Fruit fly (Drosophila melanogaster): ENCODE results near the gene PolI.

PolI gene

dm6 chr3R:8212594-8212993 is 20.7 kb upstream of the PolI start (continued):
- TF ChIP-seq CG12769 (tag; optimal IDR thresholded peaks at IDR 0.05) (peak; percentile 26), CG12659 (GFP tag; optimal IDR thresholded peaks at IDR 0.05) (peak; percentile 19), en (GFP tag; optimal IDR thresholded peaks at IDR 0.05) (no peak), gsb-n (tag; optimal IDR thresholded peaks at IDR 0.05) (peak; percentile 74), CG14667 (GFP tag; IDR thresholded peaks at IDR 0.05) (peak; percentile 54; the same call in 1 of the 2 replicates), CG31224 (GFP tag; IDR thresholded peaks at IDR 0.05) (no peak), dan (GFP tag; IDR thresholded peaks at IDR 0.05) (peak; percentile 49; the same call in 1 of the 2 replicates), CTCF (GFP tag; optimal IDR thresholded peaks at IDR 0.05) (no peak), sug (tag; optimal IDR thresholded peaks at IDR 0.05) (no peak), CG2875 (GFP tag; optimal IDR thresholded peaks at IDR 0.05) (peak; percentile 62), row (GFP tag; IDR thresholded peaks at IDR 0.05) (peak; percentile 67), bbx (GFP tag; IDR thresholded peaks at IDR 0.05; ENCODE audit: partially characterized antibody) (no peak), sim (GFP tag; IDR thresholded peaks at IDR 0.05) (peak; percentile 43; the same call in 1 of the 2 replicates), CG1792 (GFP tag; optimal IDR thresholded peaks at IDR 0.05) (peak; percentile 1), CG4730 (GFP tag; IDR thresholded peaks at IDR 0.05) (0 out of 2 replicates have a peak, but pooled peaks have one; percentile 28), CG7786 (GFP tag; optimal IDR thresholded peaks at IDR 0.05) (peak; percentile 51), CG3281 (GFP tag; optimal IDR thresholded peaks at IDR 0.05) (no peak), HHEX (GFP tag; optimal IDR thresholded peaks at IDR 0.05) (peak; percentile 32), vfl (GFP tag; optimal IDR thresholded peaks at IDR 0.05) (no peak), CG8944 (GFP tag; optimal IDR thresholded peaks at IDR 0.05) (peak; percentile 67), TFAM (GFP tag; optimal IDR thresholded peaks at IDR 0.05) (peak; percentile 54), Elba2 (GFP tag; optimal IDR thresholded peaks at IDR 0.05) (no peak), HLH3B (GFP tag; IDR thresholded peaks at IDR 0.05) (peak; percentile 50; the same call in 1 of the 2 replicates), H2.0 (GFP tag; IDR thresholded peaks at IDR 0.05) (peak; percentile 32; the same call in 1 of the 2 replicates), Doc2 (GFP tag; IDR thresholded peaks at IDR 0.05) (no peak), Lhr (GFP tag; optimal IDR thresholded peaks at IDR 0.05) (peak; percentile 10), grn (GFP tag; optimal IDR thresholded peaks at IDR 0.05) (peak; percentile 100), Atf-2 (GFP tag; optimal IDR thresholded peaks at IDR 0.05) (peak; percentile 60), CG12155 (GFP tag; optimal IDR thresholded peaks at IDR 0.05) (no peak), NfI (GFP tag; optimal IDR thresholded peaks at IDR 0.05) (no peak), CG15479 (GFP tag; optimal IDR thresholded peaks at IDR 0.05) (no peak), CG15696 (tag; optimal IDR thresholded peaks at IDR 0.05) (peak; percentile 72), Poxn (GFP tag; IDR thresholded peaks at IDR 0.05) (no peak), toy (GFP tag; IDR thresholded peaks at IDR 0.05) (no peak), pho (GFP tag; optimal IDR thresholded peaks at IDR 0.05) (no peak), CG14014 (GFP tag; IDR thresholded peaks at IDR 0.05) (no peak), tll (GFP tag; optimal IDR thresholded peaks at IDR 0.05) (peak in 1 of 2 experiments; percentile 66), ap (GFP tag; IDR thresholded peaks at IDR 0.05) (peak; percentile 44; the same call in 1 of the 2 replicates), dpn (GFP tag; optimal IDR thresholded peaks at IDR 0.05) (peak; percentile 31 to 44), CG13424 (tag; optimal IDR thresholded peaks at IDR 0.05) (peak; percentile 44), Bdp1 (GFP tag; optimal IDR thresholded peaks at IDR 0.05) (peak; percentile 37), CG15514 (GFP tag; optimal IDR thresholded peaks at IDR 0.05) (no peak), CG7372 (GFP tag; IDR thresholded peaks at IDR 0.05) (no peak), esg (GFP tag; conservative IDR thresholded peaks at IDR 0.05) (0 out of 2 replicates have a peak, but pooled peaks have one; percentile 16), Deaf1 (tag; optimal IDR thresholded peaks at IDR 0.05) (peak; percentile 26), CG9727 (GFP tag; optimal IDR thresholded peaks at IDR 0.05) (peak; percentile 81), Bteb2 (GFP tag; optimal IDR thresholded peaks at IDR 0.05) (no peak), ci (GFP tag; IDR thresholded peaks at IDR 0.05) (peak; percentile 70; the same call in 2 of the 3 replicates), inv (GFP tag; IDR thresholded peaks at IDR 0.05; ENCODE audit: partially characterized antibody) (no peak), Antp (GFP tag; optimal IDR thresholded peaks at IDR 0.05) (peak; percentile 65), CG13287 (GFP tag; IDR thresholded peaks at IDR 0.05; ENCODE audit: partially characterized antibody) (no peak)
